In the genomic region with DNA sequence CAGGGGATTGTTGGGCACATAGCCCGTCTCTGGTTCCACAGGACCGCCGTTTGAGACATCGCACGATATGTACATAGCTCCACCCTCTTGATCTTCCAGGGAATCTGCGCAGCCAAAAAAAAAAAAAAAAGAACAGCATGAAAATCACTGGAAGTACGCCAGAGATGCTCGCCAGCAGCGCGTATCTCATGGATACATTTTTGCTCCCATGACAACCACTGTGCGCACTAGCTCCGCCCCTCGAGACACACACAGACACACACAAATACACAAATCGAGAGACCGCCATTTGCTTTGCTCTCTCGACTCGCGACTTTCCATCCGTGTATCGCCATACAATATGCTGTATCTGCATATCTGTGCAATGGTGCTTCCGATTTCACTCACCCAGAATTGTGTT, we compare ENCODE assay signal across 2 fruit fly cellular contexts.
TF ChIP-seq lines count a peak whose summit lies in the region.

No protein-coding gene starts in this region.

TF ChIP-seq in whole organism, embryonic, 481 proteins besides CTCF, POLR2A, EP300 and RAD21 (continued from another document):
- TF ChIP-seq CG14667 (GFP tag; IDR thresholded peaks at IDR 0.05; lab: Robert Waterston, UW) (no peak), sob (GFP tag; IDR thresholded peaks at IDR 0.05; lab: Robert Waterston, UW) (0 out of 2 replicates have a peak, but pooled peaks have one; percentile 29), otp (GFP tag; IDR thresholded peaks at IDR 0.05; lab: Robert Waterston, UW) (0 out of 3 replicates have a peak, but pooled peaks have one; percentile 39), CG3847 (GFP tag; IDR thresholded peaks at IDR 0.05; lab: Robert Waterston, UW) (no peak), zen (tag; optimal IDR thresholded peaks at IDR 0.05; lab: Kevin White, UChicago) (no peak), Rfx (GFP tag; IDR thresholded peaks at IDR 0.05; lab: Robert Waterston, UW) (peak; percentile 62; the same call in 1 of the 2 replicates), Optix (GFP tag; IDR thresholded peaks at IDR 0.05; lab: Robert Waterston, UW) (0 out of 3 replicates have a peak, but pooled peaks have one; percentile 23), grau (tag; optimal IDR thresholded peaks at IDR 0.05; lab: Kevin White, UChicago) (no peak), ttk (GFP tag; IDR thresholded peaks at IDR 0.05; lab: Robert Waterston, UW) (0 out of 2 replicates have a peak, but pooled peaks have one; percentile 41), tup (GFP tag; optimal IDR thresholded peaks at IDR 0.05; lab: Kevin White, UChicago) (no peak), Hr3 (GFP tag; optimal IDR thresholded peaks at IDR 0.05; lab: Kevin White, UChicago) (no peak), sens (GFP tag; lab: Kevin White, UChicago) (peak; percentile 81), CG16815 (GFP tag; optimal IDR thresholded peaks at IDR 0.05; lab: Kevin White, UChicago) (no peak), Nf-YA (GFP tag; IDR thresholded peaks at IDR 0.05; lab: Robert Waterston, UW) (0 out of 2 replicates have a peak, but pooled peaks have one; percentile 19), Drgx (GFP tag; IDR thresholded peaks at IDR 0.05; lab: Robert Waterston, UW) (peak; percentile 62), dpn (GFP tag; optimal IDR thresholded peaks at IDR 0.05; lab: Kevin White, UChicago) (peak in 1 of 2 experiments; percentile 23), Trl (optimal IDR thresholded peaks at IDR 0.05; lab: Kevin White, UChicago) (peak in 1 of 2 experiments; percentile 26), Trl (GFP tag; optimal IDR thresholded peaks at IDR 0.05; lab: Kevin White, UChicago) (no peak), Nf-YB (GFP tag; optimal IDR thresholded peaks at IDR 0.05; lab: Kevin White, UChicago) (peak; percentile 78), pho (GFP tag; optimal IDR thresholded peaks at IDR 0.05; lab: Kevin White, UChicago) (no peak), CG4707 (GFP tag; optimal IDR thresholded peaks at IDR 0.05; lab: Kevin White, UChicago) (peak; percentile 84), CG6689 (GFP tag; IDR thresholded peaks at IDR 0.05; lab: Robert Waterston, UW) (0 out of 2 replicates have a peak, but pooled peaks have one; percentile 11), seq (GFP tag; IDR thresholded peaks at IDR 0.05; lab: Robert Waterston, UW) (peak; percentile 55), pfk (GFP tag; optimal IDR thresholded peaks at IDR 0.05; lab: Kevin White, UChicago) (no peak), Ets65A (GFP tag; lab: Kevin White, UChicago) (peak; percentile 95), row (GFP tag; IDR thresholded peaks at IDR 0.05; lab: Robert Waterston, UW) (peak; percentile 72), CG2199 (GFP tag; IDR thresholded peaks at IDR 0.05; lab: Robert Waterston, UW) (peak; percentile 81; the same call in 1 of the 3 replicates), Nf-YC (tag; optimal IDR thresholded peaks at IDR 0.05; lab: Kevin White, UChicago) (peak; percentile 84), CG10366 (GFP tag; IDR thresholded peaks at IDR 0.05; lab: Robert Waterston, UW) (0 out of 2 replicates have a peak, but pooled peaks have one; percentile 11), CG1529 (GFP tag; optimal IDR thresholded peaks at IDR 0.05; lab: Kevin White, UChicago) (no peak), luna (GFP tag; optimal IDR thresholded peaks at IDR 0.05; lab: Kevin White, UChicago) (no peak), CG3726 (GFP tag; IDR thresholded peaks at IDR 0.05; lab: Robert Waterston, UW) (no peak), CG6765 (GFP tag; optimal IDR thresholded peaks at IDR 0.05; lab: Kevin White, UChicago) (no peak), prd (optimal IDR thresholded peaks at IDR 0.05; lab: Kevin White, UChicago) (no peak), prd (GFP tag; IDR thresholded peaks at IDR 0.05; lab: Robert Waterston, UW) (peak; percentile 41; the same call in 1 of the 3 replicates), ara (GFP tag; IDR thresholded peaks at IDR 0.05; lab: Robert Waterston, UW) (0 out of 2 replicates have a peak, but pooled peaks have one; percentile 12), CG32767 (GFP tag; IDR thresholded peaks at IDR 0.05; lab: Robert Waterston, UW) (peak; percentile 53; the same call in 1 of the 2 replicates), ci (GFP tag; IDR thresholded peaks at IDR 0.05; lab: Robert Waterston, UW) (peak; percentile 44; the same call in 1 of the 3 replicates), Sox102F (GFP tag; optimal IDR thresholded peaks at IDR 0.05; lab: Kevin White, UChicago) (no peak), lov (optimal IDR thresholded peaks at IDR 0.05; lab: Kevin White, UChicago) (no peak), lov (GFP tag; IDR thresholded peaks at IDR 0.05; lab: Robert Waterston, UW) (0 out of 3 replicates have a peak, but pooled peaks have one; percentile 24), az2 (GFP tag; optimal IDR thresholded peaks at IDR 0.05; lab: Kevin White, UChicago) (no peak), slbo (GFP tag; IDR thresholded peaks at IDR 0.05; lab: Robert Waterston, UW) (peak; percentile 34; the same call in 1 of the 2 replicates), CG14441 (GFP tag; IDR thresholded peaks at IDR 0.05; lab: Robert Waterston, UW) (0 out of 2 replicates have a peak, but pooled peaks have one; percentile 21), phol (tag; optimal IDR thresholded peaks at IDR 0.05; lab: Kevin White, UChicago) (peak; percentile 10), vvl (GFP tag; IDR thresholded peaks at IDR 0.05; lab: Robert Waterston, UW) (peak; percentile 54), CG32772 (GFP tag; IDR thresholded peaks at IDR 0.05; lab: Robert Waterston, UW) (peak; percentile 45; the same call in 1 of the 2 replicates), pita (GFP tag; optimal IDR thresholded peaks at IDR 0.05; lab: Kevin White, UChicago) (no peak), CG32532 (GFP tag; IDR thresholded peaks at IDR 0.05; lab: Robert Waterston, UW) (0 out of 2 replicates have a peak, but pooled peaks have one; percentile 19), eyg (GFP tag; optimal IDR thresholded peaks at IDR 0.05; lab: Kevin White, UChicago) (no peak), cg (GFP tag; optimal IDR thresholded peaks at IDR 0.05; lab: Kevin White, UChicago) (peak; percentile 66), Oaz (GFP tag; IDR thresholded peaks at IDR 0.05; lab: Robert Waterston, UW) (no peak), ewg (GFP tag; optimal IDR thresholded peaks at IDR 0.05; lab: Kevin White, UChicago) (peak; percentile 7)
TF ChIP-seq in whole organism, embryonic: peak in this region for 41.

TF ChIP-seq in whole organism, prepupa, 60 proteins besides CTCF, POLR2A, EP300 and RAD21 (continued from another document):
- TF ChIP-seq Eip78C (GFP tag; lab: Kevin White, UChicago) (peak; percentile 80), svp (GFP tag; lab: Kevin White, UChicago) (no peak), vri (GFP tag; optimal IDR thresholded peaks at IDR 0.05; lab: Kevin White, UChicago) (no peak), cyc (GFP tag; optimal IDR thresholded peaks at IDR 0.05; lab: Kevin White, UChicago) (no peak), acj6 (GFP tag; optimal IDR thresholded peaks at IDR 0.05; lab: Kevin White, UChicago) (peak; percentile 21), CG10669 (GFP tag; optimal IDR thresholded peaks at IDR 0.05; lab: Kevin White, UChicago) (no peak), fd59A (GFP tag; optimal IDR thresholded peaks at IDR 0.05; lab: Kevin White, UChicago) (no peak), achi (GFP tag; optimal IDR thresholded peaks at IDR 0.05; lab: Kevin White, UChicago) (peak; percentile 42), spab (GFP tag; optimal IDR thresholded peaks at IDR 0.05; lab: Kevin White, UChicago) (no peak), Ets96B (tag; optimal IDR thresholded peaks at IDR 0.05; lab: Kevin White, UChicago) (peak; percentile 12), fd85E (GFP tag; optimal IDR thresholded peaks at IDR 0.05; lab: Kevin White, UChicago) (no peak), Ets21C (GFP tag; optimal IDR thresholded peaks at IDR 0.05; lab: Kevin White, UChicago) (no peak), CG9139 (GFP tag; optimal IDR thresholded peaks at IDR 0.05; lab: Kevin White, UChicago) (no peak), CG8632 (GFP tag; optimal IDR thresholded peaks at IDR 0.05; lab: Kevin White, UChicago) (peak; percentile 22), CG7368 (GFP tag; optimal IDR thresholded peaks at IDR 0.05; lab: Kevin White, UChicago) (peak; percentile 31), ss (GFP tag; optimal IDR thresholded peaks at IDR 0.05; lab: Kevin White, UChicago) (no peak), CG3919 (GFP tag; optimal IDR thresholded peaks at IDR 0.05; lab: Kevin White, UChicago) (peak; percentile 33), fkh (GFP tag; optimal IDR thresholded peaks at IDR 0.05; lab: Kevin White, UChicago) (no peak), CG10631 (GFP tag; optimal IDR thresholded peaks at IDR 0.05; lab: Kevin White, UChicago) (peak; percentile 19), OdsH (GFP tag; optimal IDR thresholded peaks at IDR 0.05; lab: Kevin White, UChicago) (peak; percentile 44), eg (GFP tag; IDR thresholded peaks at IDR 0.05; lab: Robert Waterston, UW) (peak; percentile 82), CG32006 (GFP tag; optimal IDR thresholded peaks at IDR 0.05; lab: Kevin White, UChicago) (no peak), Sox15 (GFP tag; optimal IDR thresholded peaks at IDR 0.05; lab: Kevin White, UChicago) (no peak), Lpt (GFP tag; optimal IDR thresholded peaks at IDR 0.05; lab: Kevin White, UChicago) (no peak), CG1621 (tag; optimal IDR thresholded peaks at IDR 0.05; lab: Kevin White, UChicago) (no peak), Met (GFP tag; optimal IDR thresholded peaks at IDR 0.05; lab: Kevin White, UChicago) (peak; percentile 32), CG8119 (GFP tag; IDR thresholded peaks at IDR 0.05; lab: Robert Waterston, UW) (0 out of 3 replicates have a peak, but pooled peaks have one; percentile 20), Smox (GFP tag; optimal IDR thresholded peaks at IDR 0.05; lab: Kevin White, UChicago) (no peak), Hr39 (GFP tag; optimal IDR thresholded peaks at IDR 0.05; lab: Kevin White, UChicago) (no peak), Hr38 (GFP tag; optimal IDR thresholded peaks at IDR 0.05; lab: Kevin White, UChicago) (no peak), Sox14 (GFP tag; optimal IDR thresholded peaks at IDR 0.05; lab: Kevin White, UChicago) (no peak), CG34406 (GFP tag; optimal IDR thresholded peaks at IDR 0.05; lab: Kevin White, UChicago) (peak; percentile 5), Sox102F (GFP tag; optimal IDR thresholded peaks at IDR 0.05; lab: Kevin White, UChicago) (no peak), CG6808 (GFP tag; optimal IDR thresholded peaks at IDR 0.05; lab: Kevin White, UChicago) (no peak), CG6163 (GFP tag; IDR thresholded peaks at IDR 0.05; lab: Robert Waterston, UW) (peak; percentile 70), esn (GFP tag; optimal IDR thresholded peaks at IDR 0.05; lab: Kevin White, UChicago) (peak; percentile 22)
